Worm (Caenorhabditis elegans): ENCODE results near the gene C09B7.2.

ce11 chrX:2673272-2673671 is 5.3 kb downstream of the C09B7.2 start, which contains the start of gene ser-7:
- TF ChIP-seq efl-1 (GFP tag; optimal IDR thresholded peaks at IDR 0.05) (no peak), nhr-90 (tag; optimal IDR thresholded peaks at IDR 0.05) (no peak), ama-1 (optimal IDR thresholded peaks at IDR 0.05) (no peak), ama-1 (GFP tag; optimal IDR thresholded peaks at IDR 0.05) (no peak), snpc-1.1 (tag; optimal IDR thresholded peaks at IDR 0.05; ENCODE audit: insufficient read depth) (no peak), tbx-9 (tag; optimal IDR thresholded peaks at IDR 0.05; ENCODE audit: borderline replicate concordance) (no peak), lin-35 (GFP tag; optimal IDR thresholded peaks at IDR 0.05) (no peak), repo-1 (tag; optimal IDR thresholded peaks at IDR 0.05) (no peak), F55B11.4 (tag; optimal IDR thresholded peaks at IDR 0.05; ENCODE audit: borderline replicate concordance, insufficient read depth) (no peak), snpc-4 (GFP tag; optimal IDR thresholded peaks at IDR 0.05) (no peak), snpc-4 (tag; optimal IDR thresholded peaks at IDR 0.05) (no peak)

All from whole organism, young adult.